Fruit fly (Drosophila melanogaster) whole organism, prepupa: ENCODE results near the gene intr.
A peak's percentile ranks its signal among the peaks of the same experiment; 100 is the strongest.

Experiments used
- Blimp-1 ChIP-seq: fragments of 200-800 bp; sonication (Bioruptor generic); optimal IDR thresholded peaks from 3 replicates; lab custom pipeline; 2017; ENCODE audit warnings: missing biosample characterization, missing genetic modification characterization, mild to moderate bottlenecking, moderate library complexity, missing genetic modification reagents
- CG10631 ChIP-seq: fragments of 200-800 bp; sonication (Bioruptor generic); optimal IDR thresholded peaks from 2 replicates; lab custom pipeline; 2016; ENCODE audit warnings: missing biosample characterization, missing genetic modification characterization
- CG10669 ChIP-seq: fragments of 200-800 bp; sonication (Bioruptor generic); optimal IDR thresholded peaks from 3 replicates; lab custom pipeline; 2018; ENCODE audit warnings: missing biosample characterization, mild to moderate bottlenecking, missing genetic modification characterization, moderate library complexity
- CG11762 ChIP-seq: fragments of 200-800 bp; sonication (Bioruptor generic); optimal IDR thresholded peaks from 3 replicates; lab custom pipeline; 2016; ENCODE audit warnings: missing biosample characterization, missing genetic modification characterization; ENCODE audit not compliant: insufficient read depth
- CG1621 ChIP-seq: fragments of 200-800 bp; sonication (Bioruptor generic); optimal IDR thresholded peaks from 3 replicates; lab custom pipeline; 2018; ENCODE audit warnings: missing biosample characterization, mild to moderate bottlenecking, missing genetic modification characterization
- CG16779 ChIP-seq: fragments of 200-800 bp; sonication (Bioruptor generic); optimal IDR thresholded peaks from 3 replicates; lab custom pipeline; 2017; ENCODE audit warnings: missing biosample characterization, mild to moderate bottlenecking, missing genetic modification characterization
- CG3032 ChIP-seq: fragments of 200-800 bp; optimal IDR thresholded peaks from 2 replicates; lab custom pipeline; 2019; ENCODE audit warnings: missing biosample characterization, mild to moderate bottlenecking, missing genetic modification characterization, moderate library complexity
- CG31627 ChIP-seq: fragments of 200-800 bp; sonication (Bioruptor generic); optimal IDR thresholded peaks from 3 replicates; lab custom pipeline; 2016; ENCODE audit warnings: missing biosample characterization, missing genetic modification characterization
- CG32006 ChIP-seq: fragments of 200-800 bp; sonication (Bioruptor generic); optimal IDR thresholded peaks from 3 replicates; lab custom pipeline; 2017; ENCODE audit warnings: missing biosample characterization, mild to moderate bottlenecking, missing genetic modification characterization
- CG34406 ChIP-seq: fragments of 200-800 bp; sonication (Bioruptor generic); optimal IDR thresholded peaks from 3 replicates; lab custom pipeline; 2016; ENCODE audit warnings: missing biosample characterization, missing genetic modification characterization
- CG3919 ChIP-seq: fragments of 200-800 bp; sonication (Bioruptor generic); optimal IDR thresholded peaks from 3 replicates; lab custom pipeline; 2016; ENCODE audit warnings: missing biosample characterization, missing genetic modification characterization
- CG4318 ChIP-seq: fragments of 200-800 bp; sonication (Bioruptor generic); optimal IDR thresholded peaks from 3 replicates; lab custom pipeline; 2017; ENCODE audit warnings: missing biosample characterization, mild to moderate bottlenecking, missing genetic modification characterization
- CG6163 ChIP-seq: fragments of 200-800 bp; sonication (Bioruptor generic); IDR thresholded peaks from 3 replicates; pipeline ENCODE4 v1.3.6; 2022; ENCODE audit warnings: missing biosample characterization, missing genetic modification characterization
- CG6276 ChIP-seq: fragments of 200-800 bp; sonication (Bioruptor generic); optimal IDR thresholded peaks from 2 replicates; lab custom pipeline; 2017; ENCODE audit warnings: missing biosample characterization, mild to moderate bottlenecking, missing genetic modification characterization
- CG6792 ChIP-seq: fragments of 200-800 bp; sonication (Bioruptor generic); optimal IDR thresholded peaks from 3 replicates; lab custom pipeline; 2016; ENCODE audit warnings: missing biosample characterization, missing genetic modification characterization
- CG6808 ChIP-seq: fragments of 200-800 bp; sonication (Bioruptor generic); optimal IDR thresholded peaks from 3 replicates; lab custom pipeline; 2017; ENCODE audit warnings: missing biosample characterization, missing genetic modification characterization, mild to moderate bottlenecking, moderate library complexity, missing genetic modification reagents
- CG7368 ChIP-seq: fragments of 200-800 bp; sonication (Bioruptor generic); optimal IDR thresholded peaks from 3 replicates; lab custom pipeline; 2016; ENCODE audit warnings: missing biosample characterization, missing genetic modification characterization
- CG8119 ChIP-seq: fragments of 200-800 bp; sonication (Bioruptor generic); IDR thresholded peaks from 3 replicates; pipeline ENCODE4 v1.3.6; 2022; ENCODE audit warnings: missing biosample characterization, missing genetic modification characterization
- CG8319 ChIP-seq: fragments of 200-800 bp; sonication (Bioruptor generic); optimal IDR thresholded peaks from 3 replicates; lab custom pipeline; 2016; ENCODE audit warnings: missing biosample characterization, missing genetic modification characterization
- CG9139 ChIP-seq: fragments of 200-800 bp; sonication (Bioruptor generic); optimal IDR thresholded peaks from 3 replicates; lab custom pipeline; 2017; ENCODE audit warnings: missing biosample characterization, mild to moderate bottlenecking, missing genetic modification characterization
- Eip78C ChIP-seq: fragments of 200-800 bp; sonication (Bioruptor generic); peaks from one replicate; lab custom pipeline; 2016; ENCODE audit warnings: missing biosample characterization, missing genetic modification characterization
- Eip93F ChIP-seq: fragments of 200-800 bp; sonication (Bioruptor generic); optimal IDR thresholded peaks from 2 replicates; lab custom pipeline; 2016; ENCODE audit warnings: missing biosample characterization, mild to moderate bottlenecking, missing genetic modification characterization
- Ets21C ChIP-seq: fragments of 200-800 bp; sonication (Bioruptor generic); optimal IDR thresholded peaks from 3 replicates; lab custom pipeline; 2016; ENCODE audit warnings: missing biosample characterization, missing genetic modification characterization
- Ets96B ChIP-seq: fragments of 200-800 bp; optimal IDR thresholded peaks from 2 replicates; lab custom pipeline; 2019; ENCODE audit warnings: missing biosample characterization, mild to moderate bottlenecking, missing genetic modification characterization, moderate library complexity
- Gug ChIP-seq: fragments of 200-800 bp; sonication (Bioruptor generic); IDR thresholded peaks from 2 replicates; pipeline ENCODE4 v1.3.6; 2022; ENCODE audit warnings: missing biosample characterization, missing genetic modification characterization
- Hr38 ChIP-seq: sonication (Bioruptor generic); optimal IDR thresholded peaks from 2 replicates; lab custom pipeline; 2016; ENCODE audit warnings: missing biosample characterization, missing genetic modification characterization
- Hr39 ChIP-seq: fragments of 200-800 bp; sonication (Bioruptor generic); optimal IDR thresholded peaks from 2 replicates; lab custom pipeline; 2016; ENCODE audit warnings: missing biosample characterization, missing genetic modification characterization
- Lpt ChIP-seq: fragments of 200-800 bp; sonication (Bioruptor generic); optimal IDR thresholded peaks from 3 replicates; lab custom pipeline; 2016; ENCODE audit warnings: missing biosample characterization, missing genetic modification characterization
- Met ChIP-seq: fragments of 200-800 bp; sonication (Bioruptor generic); optimal IDR thresholded peaks from 3 replicates; lab custom pipeline; 2016; ENCODE audit warnings: missing biosample characterization, missing genetic modification characterization
- Smox ChIP-seq: fragments of 200-800 bp; sonication (Bioruptor generic); optimal IDR thresholded peaks from 3 replicates; lab custom pipeline; 2016; ENCODE audit warnings: missing biosample characterization, missing genetic modification characterization
- Sox14 ChIP-seq: fragments of 200-800 bp; sonication (Bioruptor generic); optimal IDR thresholded peaks from 3 replicates; lab custom pipeline; 2016; ENCODE audit warnings: missing biosample characterization, missing genetic modification characterization
- Sox15 ChIP-seq: fragments of 200-800 bp; sonication (Bioruptor generic); optimal IDR thresholded peaks from 3 replicates; lab custom pipeline; 2016; ENCODE audit warnings: missing biosample characterization, missing genetic modification characterization
- achi ChIP-seq: fragments of 200-800 bp; sonication (Bioruptor generic); optimal IDR thresholded peaks from 3 replicates; lab custom pipeline; 2016; ENCODE audit warnings: missing biosample characterization, missing genetic modification characterization
- acj6 ChIP-seq: fragments of 200-800 bp; sonication (Bioruptor generic); optimal IDR thresholded peaks from 3 replicates; lab custom pipeline; 2016; ENCODE audit warnings: missing biosample characterization, missing genetic modification characterization
- cyc ChIP-seq: fragments of 200-800 bp; sonication (Bioruptor generic); optimal IDR thresholded peaks from 3 replicates; lab custom pipeline; 2016; ENCODE audit warnings: missing biosample characterization, missing genetic modification characterization
- dac ChIP-seq: fragments of 200-800 bp; sonication (Bioruptor generic); optimal IDR thresholded peaks from 2 replicates; lab custom pipeline; 2017; ENCODE audit warnings: missing biosample characterization, mild to moderate bottlenecking, missing genetic modification characterization
- dsx ChIP-seq: fragments of 200-800 bp; optimal IDR thresholded peaks from 3 replicates; lab custom pipeline; 2019; ENCODE audit warnings: missing biosample characterization, mild to moderate bottlenecking, missing genetic modification characterization, moderate library complexity; ENCODE audit not compliant: poor library complexity, severe bottlenecking
- esn ChIP-seq: fragments of 200-800 bp; sonication (Bioruptor generic); optimal IDR thresholded peaks from 2 replicates; lab custom pipeline; 2016; ENCODE audit warnings: missing biosample characterization, mild to moderate bottlenecking, missing genetic modification characterization, moderate library complexity
- fd59A ChIP-seq: fragments of 200-800 bp; sonication (Bioruptor generic); optimal IDR thresholded peaks from 2 replicates; lab custom pipeline; 2017; ENCODE audit warnings: missing biosample characterization, mild to moderate bottlenecking, missing genetic modification characterization, missing genetic modification reagents
- fd85E ChIP-seq: fragments of 200-800 bp; sonication (Bioruptor generic); optimal IDR thresholded peaks from 3 replicates; lab custom pipeline; 2016; ENCODE audit warnings: missing biosample characterization, missing genetic modification characterization
- lz ChIP-seq: fragments of 200-800 bp; sonication (Bioruptor generic); optimal IDR thresholded peaks from 3 replicates; lab custom pipeline; 2016; ENCODE audit warnings: missing biosample characterization, missing genetic modification characterization
- net ChIP-seq: fragments of 200-800 bp; sonication (Bioruptor generic); optimal IDR thresholded peaks from 3 replicates; lab custom pipeline; 2016; ENCODE audit warnings: missing biosample characterization, missing genetic modification characterization
- spab ChIP-seq: fragments of 200-800 bp; sonication (Bioruptor generic); optimal IDR thresholded peaks from 2 replicates; lab custom pipeline; 2017; ENCODE audit warnings: missing biosample characterization, mild to moderate bottlenecking, missing genetic modification characterization, missing genetic modification reagents
- ss ChIP-seq, 2 experiments: fragments of 200-800 bp; sonication (Bioruptor generic); optimal IDR thresholded peaks; 2 replicates in 1 of 2; 3 replicates in 1 of 2; lab custom pipeline; 2017 to 2018; ENCODE audit warnings: mild to moderate bottlenecking in 2 of 2, missing biosample characterization in 2 of 2, missing genetic modification characterization in 2 of 2, moderate library complexity in 1 of 2
- svp ChIP-seq: fragments of 200-800 bp; sonication (Bioruptor generic); peaks from one replicate; lab custom pipeline; 2016; ENCODE audit warnings: missing biosample characterization, missing genetic modification characterization
- topi ChIP-seq: fragments of 200-800 bp; sonication (Bioruptor generic); optimal IDR thresholded peaks from 3 replicates; lab custom pipeline; 2016; ENCODE audit warnings: missing biosample characterization, missing genetic modification characterization
- vri ChIP-seq: fragments of 200-800 bp; sonication (Bioruptor generic); optimal IDR thresholded peaks from 3 replicates; lab custom pipeline; 2016; ENCODE audit warnings: missing biosample characterization, mild to moderate bottlenecking, missing genetic modification characterization

Gene intr

dm6 chr3R:28830746-28831145 is 40.4 kb downstream of the intr start:
- TF ChIP-seq CG6163 (GFP tag; lab: Robert Waterston, UW) (no peak), Ets21C (GFP tag; lab: Kevin White, UChicago) (no peak), vri (GFP tag; lab: Kevin White, UChicago) (no peak), lz (GFP tag; lab: Kevin White, UChicago) (peak; percentile 57), Blimp-1 (GFP tag; lab: Kevin White, UChicago) (no peak), fd59A (no peak), Sox14 (peak; percentile 40), CG11762 (GFP tag; lab: Kevin White, UChicago) (no peak), cyc (GFP tag; lab: Kevin White, UChicago) (peak; percentile 45), dac (GFP tag; lab: Kevin White, UChicago) (no peak), Sox15 (GFP tag; lab: Kevin White, UChicago) (peak; percentile 31), spab (GFP tag; lab: Kevin White, UChicago) (no peak), Smox (GFP tag; lab: Kevin White, UChicago) (no peak), Eip78C (GFP tag; lab: Kevin White, UChicago) (no peak), CG6792 (GFP tag; lab: Kevin White, UChicago) (peak; percentile 33), net (GFP tag; lab: Kevin White, UChicago) (no peak), Hr39 (GFP tag; lab: Kevin White, UChicago) (no peak), Met (no peak), CG10669 (GFP tag; lab: Kevin White, UChicago) (no peak), CG31627 (peak; percentile 54), esn (GFP tag; lab: Kevin White, UChicago) (peak; percentile 65), fd85E (no peak), CG7368 (no peak), CG6276 (GFP tag; lab: Kevin White, UChicago) (no peak), CG34406 (GFP tag; lab: Kevin White, UChicago) (peak; percentile 41), CG1621 (no peak), Eip93F (GFP tag; lab: Kevin White, UChicago) (no peak), topi (GFP tag; lab: Kevin White, UChicago) (no peak), CG8319 (GFP tag; lab: Kevin White, UChicago) (no peak), ss (GFP tag; optimal IDR thresholded peaks at IDR 0.05; lab: Kevin White, UChicago) (no peak), svp (GFP tag; lab: Kevin White, UChicago) (peak; percentile 79), Lpt (no peak), dsx (no peak), CG10631 (no peak), CG32006 (no peak)

dm6 chr3R:28831172-28831571 is 40.9 kb downstream of the intr start:
- TF ChIP-seq CG3919 (GFP tag; lab: Kevin White, UChicago) (no peak), CG4318 (GFP tag; lab: Kevin White, UChicago) (no peak), vri (GFP tag; lab: Kevin White, UChicago) (peak; percentile 7), achi (GFP tag; lab: Kevin White, UChicago) (no peak), Ets96B (no peak), svp (GFP tag; lab: Kevin White, UChicago) (peak; percentile 37)

dm6 chr3R:28831626-28832267 is 41.4 kb downstream of the intr start, which contains the start of gene WASp:
TSS of gene WASp (minus strand) at chr3R:28832024.
- TF ChIP-seq CG6163 (GFP tag; lab: Robert Waterston, UW) (peak; percentile 73), Hr38 (no peak), CG9139 (GFP tag; lab: Kevin White, UChicago) (no peak), esn (GFP tag; lab: Kevin White, UChicago) (peak; percentile 64), topi (GFP tag; lab: Kevin White, UChicago) (no peak), CG3032 (tag; lab: Kevin White, UChicago) (peak; percentile 44), cyc (GFP tag; lab: Kevin White, UChicago) (no peak), Gug (no peak; the same call in 1 of the 2 replicates), acj6 (GFP tag; lab: Kevin White, UChicago) (peak; percentile 56), Ets21C (GFP tag; lab: Kevin White, UChicago) (peak; percentile 26), Sox14 (peak; percentile 64), CG16779 (tag; lab: Kevin White, UChicago) (peak; percentile 59), CG6808 (GFP tag; lab: Kevin White, UChicago) (peak; percentile 51), CG6276 (GFP tag; lab: Kevin White, UChicago) (peak; percentile 23), Eip78C (GFP tag; lab: Kevin White, UChicago) (peak; percentile 85), CG8119 (peak; percentile 58; the same call in 2 of the 3 replicates), CG11762 (GFP tag; lab: Kevin White, UChicago) (no peak), dac (GFP tag; lab: Kevin White, UChicago) (peak; percentile 47), CG32006 (peak; percentile 35), lz (GFP tag; lab: Kevin White, UChicago) (peak; percentile 68), Lpt (peak; percentile 9)
